Worm (Caenorhabditis elegans): ENCODE results near the gene E02H9.1.
A peak's percentile ranks its signal among the peaks of the same experiment; 100 is the strongest.
"Not testable (repeated sequence)": the region's sequence is repeated elsewhere in the genome, so short reads cannot be mapped to it uniquely, and the experiment has no call there.

Gene E02H9.1

DNA sequence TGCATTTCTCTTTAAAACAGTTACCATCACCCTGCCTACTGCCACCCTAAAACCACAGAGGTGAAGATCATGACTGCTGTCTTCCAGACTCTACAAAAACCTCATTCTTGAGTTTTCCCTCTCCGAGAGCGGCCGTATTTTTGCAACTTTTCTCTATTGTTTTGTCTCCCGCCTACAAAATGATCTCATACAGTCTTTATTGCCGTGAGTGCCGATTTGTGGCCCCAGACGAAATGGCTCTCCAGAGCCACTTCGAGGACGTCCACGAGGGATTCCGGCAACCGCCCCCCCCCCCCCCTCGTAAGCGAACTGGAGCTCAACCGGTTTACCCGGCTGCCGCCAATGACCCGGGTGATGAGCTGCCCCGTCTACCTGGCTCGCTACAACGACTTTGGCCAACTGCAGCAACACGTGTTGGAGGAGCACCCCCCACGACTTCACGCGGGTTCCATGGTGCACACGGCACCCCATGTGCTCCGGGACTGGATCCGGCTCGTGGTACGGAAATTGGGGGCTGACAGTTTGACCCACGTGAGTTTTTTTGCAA is 43.4 kb upstream of the E02H9.1 start:
- TF ChIP-seq drap-1 (GFP tag; optimal IDR thresholded peaks at IDR 0.05) (no peak), snpc-4 (tag; optimal IDR thresholded peaks at IDR 0.05) (no peak), sem-2 (GFP tag; optimal IDR thresholded peaks at IDR 0.05) (no peak), nhr-2 (tag; optimal IDR thresholded peaks at IDR 0.05) (no peak), ces-1 (GFP tag; optimal IDR thresholded peaks at IDR 0.05) (no peak), blmp-1 (tag; optimal IDR thresholded peaks at IDR 0.05) (no peak), ham-2 (GFP tag; optimal IDR thresholded peaks at IDR 0.05) (no peak), unc-39 (tag; optimal IDR thresholded peaks at IDR 0.05) (no peak), bed-3 (GFP tag; optimal IDR thresholded peaks at IDR 0.05) (no peak)

DNA sequence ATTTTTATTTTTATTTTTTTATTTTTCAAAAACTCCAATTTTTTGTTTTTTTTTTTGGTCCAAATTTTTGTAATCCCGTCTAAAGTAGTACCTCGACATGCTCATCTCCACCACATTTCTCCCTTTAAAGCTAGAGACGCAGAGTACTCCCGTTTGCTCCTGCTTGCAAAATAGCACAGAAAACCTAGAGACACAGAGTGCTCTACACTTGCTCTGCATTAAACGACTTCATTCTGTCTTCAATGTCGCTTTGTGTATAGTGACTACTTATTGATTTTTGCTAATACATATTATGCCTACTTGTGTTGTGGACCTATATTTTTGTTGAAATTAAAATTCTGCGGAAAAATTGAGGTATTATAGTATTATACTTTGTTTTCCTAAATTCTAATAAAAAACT is 42.2 kb upstream of the E02H9.1 start, which contains the start of gene W04B5.8:
W04B5.8 (plus strand) TSS at position 195 of the 400 bp plus-strand sequence.
- peak; percentile 8 for TF ChIP-seq hlh-1 (tag; optimal IDR thresholded peaks at IDR 0.05)
- no peak for TF ChIP-seq lin-13 (tag; optimal IDR thresholded peaks at IDR 0.05)
- TF ChIP-seq mls-2 (tag; optimal IDR thresholded peaks at IDR 0.05): no peak
- no peak for TF ChIP-seq nhr-237 (tag; optimal IDR thresholded peaks at IDR 0.05)
- TF ChIP-seq ceh-39 (tag; optimal IDR thresholded peaks at IDR 0.05): no peak
- peak; percentile 71 for TF ChIP-seq unc-120 (tag; optimal IDR thresholded peaks at IDR 0.05; ENCODE audit: poor library complexity, severe bottlenecking)
- no peak for TF ChIP-seq sem-2 (GFP tag; optimal IDR thresholded peaks at IDR 0.05)
- peak; percentile 72 for TF ChIP-seq ces-1 (GFP tag; optimal IDR thresholded peaks at IDR 0.05)
- no peak for TF ChIP-seq elt-3 (tag; optimal IDR thresholded peaks at IDR 0.05)
- TF ChIP-seq cnd-1 (tag; optimal IDR thresholded peaks at IDR 0.05): no peak

DNA sequence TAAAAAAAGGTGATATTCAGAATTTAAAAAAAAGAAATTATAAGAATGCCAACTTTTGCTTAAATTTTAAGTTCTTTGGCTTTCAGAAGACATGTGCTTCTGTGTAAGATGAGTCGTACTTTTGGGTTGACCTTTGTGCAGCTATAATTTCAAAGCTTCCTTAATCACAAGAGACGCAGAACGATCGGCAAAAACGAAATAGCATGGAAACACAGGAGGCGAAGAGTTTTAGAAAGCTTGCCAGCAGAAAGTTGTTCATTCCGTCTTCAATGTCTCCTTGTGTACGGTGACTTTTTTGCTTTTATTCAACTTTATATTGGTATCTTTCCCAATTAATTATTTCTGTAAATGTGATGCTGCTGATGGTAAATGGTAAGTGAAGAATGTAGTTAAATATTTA is 35.4 kb upstream of the E02H9.1 start:
- TF ChIP-seq blmp-1 (tag; optimal IDR thresholded peaks at IDR 0.05) (no peak), ces-1 (GFP tag; optimal IDR thresholded peaks at IDR 0.05) (peak; percentile 21), sem-2 (GFP tag; optimal IDR thresholded peaks at IDR 0.05) (no peak)

DNA sequence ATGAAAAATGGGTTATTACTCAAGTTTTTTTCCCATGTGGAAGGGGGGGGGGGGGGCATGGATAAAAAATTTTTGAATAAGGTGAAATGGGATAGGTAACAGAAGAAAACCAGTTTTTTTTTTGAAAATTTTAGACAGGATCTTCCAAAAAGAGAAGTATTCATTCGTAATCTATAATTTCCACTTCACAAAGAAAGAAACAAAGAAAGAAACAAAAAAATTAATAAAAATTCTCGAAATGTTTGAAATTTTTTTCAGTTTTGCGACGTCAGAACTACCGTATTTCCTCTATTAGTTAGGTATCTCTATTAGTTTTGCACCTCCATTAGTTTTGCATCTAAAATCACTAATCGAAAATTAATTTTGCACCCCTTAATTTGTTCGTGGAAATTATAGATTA is 32.9 kb upstream of the E02H9.1 start, which contains the start of gene W04B5.6:
W04B5.6 (minus strand) TSS at position 101 of the 400 bp plus-strand sequence.
- not testable (repeated sequence) for TF ChIP-seq lin-13, nhr-76, zip-8 (tag; optimal IDR thresholded peaks at IDR 0.05)

DNA sequence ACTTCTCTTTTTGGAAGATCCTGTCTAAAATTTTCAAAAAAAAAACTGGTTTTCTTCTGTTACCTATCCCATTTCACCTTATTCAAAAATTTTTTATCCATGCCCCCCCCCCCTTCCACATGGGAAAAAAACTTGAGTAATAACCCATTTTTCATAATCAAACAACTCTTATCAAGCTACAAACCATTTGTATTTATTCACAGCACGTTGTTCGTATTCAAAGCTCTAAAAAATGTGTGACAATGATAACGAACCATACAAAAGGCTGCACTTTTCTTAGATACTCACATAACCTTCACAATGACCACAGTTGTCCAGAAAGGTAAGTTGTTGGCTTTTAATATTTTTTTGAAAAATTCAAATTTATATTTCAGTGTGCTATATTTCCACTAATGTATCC is 32.5 kb upstream of the E02H9.1 start, which contains the start of gene E02H9.6:
E02H9.6 (plus strand) TSS at position 301 of the 400 bp plus-strand sequence.
- TF ChIP-seq pha-4 (tag; optimal IDR thresholded peaks at IDR 0.05); M03D4.4 (tag; optimal IDR thresholded peaks at IDR 0.05); flh-1 (GFP tag; optimal IDR thresholded peaks at IDR 0.05): not testable (repeated sequence)

DNA sequence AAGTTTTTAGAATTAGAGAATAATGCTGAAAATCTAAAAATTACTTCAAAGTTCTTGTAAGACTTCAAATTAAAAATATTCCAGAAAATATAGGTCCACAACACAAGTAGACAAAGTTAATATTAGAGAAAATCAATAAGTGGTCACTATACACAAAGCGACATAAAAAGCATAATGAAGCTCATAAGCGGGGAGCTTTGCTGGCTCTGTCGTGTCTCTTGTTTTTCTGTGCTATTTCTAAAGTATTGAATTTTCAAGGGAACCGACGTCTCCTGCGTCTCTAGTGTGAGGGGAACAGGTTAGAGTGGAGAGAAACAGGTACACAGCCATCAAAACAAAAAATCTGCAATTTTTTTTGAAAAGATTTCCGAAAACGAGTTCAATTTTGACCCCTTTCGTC is 29.7 kb upstream of the E02H9.1 start, which contains the start of gene E02H9.13:
E02H9.13 (minus strand) TSS at position 199 of the 400 bp plus-strand sequence.
- peak; percentile 76 for TF ChIP-seq ces-1 (GFP tag; optimal IDR thresholded peaks at IDR 0.05)
- no peak for TF ChIP-seq pha-4 (tag; optimal IDR thresholded peaks at IDR 0.05)

DNA sequence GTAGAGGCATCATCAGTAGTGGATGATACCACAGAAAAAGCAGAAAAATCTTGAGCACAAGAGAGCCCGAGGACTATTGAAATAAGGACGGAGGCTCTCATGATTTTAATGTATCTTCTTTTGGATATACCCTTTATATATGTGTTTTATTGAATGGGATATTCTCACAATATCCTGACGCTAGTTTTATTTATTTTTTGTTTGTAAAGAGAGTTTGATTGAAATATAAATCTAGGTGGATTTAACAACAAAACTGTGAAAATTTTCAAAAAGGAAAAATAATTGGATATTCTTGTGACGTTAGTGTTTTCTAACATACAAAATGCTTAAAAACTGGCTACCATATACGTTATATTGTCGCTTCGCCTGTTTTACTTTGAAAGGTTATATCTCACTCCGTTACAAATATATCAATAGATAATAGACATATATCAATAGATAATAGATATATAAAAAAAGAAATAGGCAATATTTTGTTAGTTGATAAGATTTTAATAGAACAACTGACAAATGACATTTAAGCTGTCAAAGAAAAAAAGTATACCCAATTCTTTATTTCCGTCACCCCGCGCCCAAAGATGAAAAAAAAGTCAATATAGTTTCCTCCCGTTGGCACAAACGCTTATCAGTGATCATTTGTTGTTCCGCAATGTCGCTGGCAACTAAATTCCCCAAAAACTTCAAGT is 22.6 kb upstream of the E02H9.1 start, which contains the start of the genes E02H9.7 and klo-2:
E02H9.7 (minus strand) TSS at position 101 of the 686 bp plus-strand sequence.
klo-2 (plus strand) TSS at position 636 of the 686 bp plus-strand sequence.
- TF ChIP-seq elt-1 (tag; optimal IDR thresholded peaks at IDR 0.05; ENCODE audit: borderline replicate concordance, insufficient read depth): no peak
- TF ChIP-seq ceh-43 (GFP tag; optimal IDR thresholded peaks at IDR 0.05): no peak
- TF ChIP-seq nhr-28 (tag; optimal IDR thresholded peaks at IDR 0.05): no peak
- no peak for TF ChIP-seq sptf-1 (tag; optimal IDR thresholded peaks at IDR 0.05)
- TF ChIP-seq flh-1 (GFP tag; optimal IDR thresholded peaks at IDR 0.05): no peak
- no peak for TF ChIP-seq nhr-12 (tag; optimal IDR thresholded peaks at IDR 0.05)
- no peak for TF ChIP-seq ztf-11 (tag; optimal IDR thresholded peaks at IDR 0.05)
- TF ChIP-seq tbx-8 (GFP tag; optimal IDR thresholded peaks at IDR 0.05): no peak
- TF ChIP-seq nhr-237 (tag; optimal IDR thresholded peaks at IDR 0.05): no peak
- no peak for TF ChIP-seq blmp-1 (tag; optimal IDR thresholded peaks at IDR 0.05)
- TF ChIP-seq ceh-39 (tag; optimal IDR thresholded peaks at IDR 0.05): no peak
- TF ChIP-seq mab-5 (tag; optimal IDR thresholded peaks at IDR 0.05): no peak
- TF ChIP-seq lin-32 (GFP tag; optimal IDR thresholded peaks at IDR 0.05): no peak

Measured in whole organism, mixed stage, embryonic.